Worm (Caenorhabditis elegans) whole organism, L1 larva: ENCODE measurements around the gene fbxa-141.

Experiments used
- ceh-90 ChIP-seq: sonication (generic microtip); optimal IDR thresholded peaks from 2 replicates; lab custom pipeline; 2016; ENCODE audit warnings: missing genetic modification characterization, missing compliant biosample characterization
- egl-27 ChIP-seq, 2 experiments: fragments of 150-350 bp in 1 of 2; sonication (generic microtip); optimal IDR thresholded peaks; 3 replicates each; lab custom pipeline; 2017 to 2018; ENCODE audit warnings: missing biosample characterization in 2 of 2, missing genetic modification characterization in 2 of 2, missing genetic modification reagents in 2 of 2
- ets-5 ChIP-seq: fragments of 200-800 bp; sonication (Bioruptor generic); IDR thresholded peaks from 2 replicates; pipeline ENCODE4 v1.3.6; 2022; ENCODE audit warnings: missing genetic modification characterization, missing compliant biosample characterization
- zip-4 ChIP-seq: fragments of 200-800 bp; sonication (Bioruptor generic); optimal IDR thresholded peaks from 2 replicates; lab custom pipeline; 2018; ENCODE audit warnings: mild to moderate bottlenecking, missing genetic modification characterization, moderate library complexity, missing compliant biosample characterization

DNA sequence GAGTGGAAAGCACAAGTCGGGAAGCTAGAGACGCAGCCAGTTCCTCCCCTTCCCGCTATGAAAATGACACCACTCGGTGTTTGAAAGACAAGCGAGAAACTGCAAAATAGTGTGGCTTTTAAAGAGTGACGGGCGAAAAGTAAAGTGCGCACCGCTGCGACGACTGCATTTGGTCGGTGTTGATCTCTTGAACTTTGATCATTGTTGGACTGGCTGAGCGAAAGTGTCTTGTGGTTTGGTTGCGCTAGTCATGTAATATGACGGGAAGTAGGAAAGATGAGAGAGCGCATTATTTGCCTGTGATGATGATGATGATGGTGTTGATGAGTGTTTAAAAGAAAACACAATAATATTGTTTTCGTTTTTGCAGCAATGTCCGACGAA is 47.6 kb upstream of the fbxa-141 start:
- TF ChIP-seq ceh-90 (no peak), ets-5 (GFP tag; lab: Robert Waterston, UW) (no peak), egl-27 (tag; optimal IDR thresholded peaks at IDR 0.05; lab: Kevin White, UChicago) (peak; percentile 96 to 99), zip-4 (GFP tag; lab: Kevin White, UChicago) (peak; percentile 41)
